Worm (Caenorhabditis elegans): ENCODE measurements around the gene Y37D8A.4.

Gene Y37D8A.4

ce11 chrIII:12875653-12876052, 36.9 kb upstream of the Y37D8A.4 start:
- no peak for TF ChIP-seq npax-4 (tag; optimal IDR thresholded peaks at IDR 0.05)
- TF ChIP-seq T23F11.4 (GFP tag; optimal IDR thresholded peaks at IDR 0.05), result no peak
- TF ChIP-seq ceh-24 (tag; optimal IDR thresholded peaks at IDR 0.05), result no peak
- no peak for TF ChIP-seq ttx-3 (tag; optimal IDR thresholded peaks at IDR 0.05)
- no peak for TF ChIP-seq elt-4 (tag; optimal IDR thresholded peaks at IDR 0.05)
- no peak for TF ChIP-seq C08G9.2 (tag; optimal IDR thresholded peaks at IDR 0.05)
- no peak for TF ChIP-seq eyg-1 (tag; optimal IDR thresholded peaks at IDR 0.05)
- TF ChIP-seq K09A11.1 (tag; optimal IDR thresholded peaks at IDR 0.05; ENCODE audit: insufficient read depth), result no peak
- TF ChIP-seq dve-1 (tag; optimal IDR thresholded peaks at IDR 0.05), result no peak
- TF ChIP-seq hlh-30 (tag; optimal IDR thresholded peaks at IDR 0.05; ENCODE audit: insufficient read depth), result no peak
- TF ChIP-seq fkh-10 (GFP tag; optimal IDR thresholded peaks at IDR 0.05), result no peak
- no peak for TF ChIP-seq nfya-1 (tag; optimal IDR thresholded peaks at IDR 0.05)
- TF ChIP-seq ceh-19 (GFP tag; optimal IDR thresholded peaks at IDR 0.05), result no peak

ce11 chrIII:12874606-12875066, 35.9 kb upstream of the Y37D8A.4 start, which contains the start of the genes mrg-1 and spcs-2:
TSS of gene mrg-1 (minus strand) at chrIII:12874656.
TSS of gene spcs-2 (plus strand) at chrIII:12875031.
- TF ChIP-seq Y22D7AL.16 (tag; optimal IDR thresholded peaks at IDR 0.05), result peak; percentile 25
- no peak for TF ChIP-seq nhr-11 (tag; optimal IDR thresholded peaks at IDR 0.05)
- peak; percentile 34 for TF ChIP-seq tbx-7 (tag; optimal IDR thresholded peaks at IDR 0.05)
- TF ChIP-seq K09A11.1 (tag; optimal IDR thresholded peaks at IDR 0.05; ENCODE audit: insufficient read depth), result peak; percentile 91
- TF ChIP-seq T23F11.4 (GFP tag; optimal IDR thresholded peaks at IDR 0.05), result peak; percentile 8
- TF ChIP-seq ets-4 (tag; optimal IDR thresholded peaks at IDR 0.05), result peak; percentile 44
- TF ChIP-seq ceh-6 (GFP tag; optimal IDR thresholded peaks at IDR 0.05), result no peak
- TF ChIP-seq unc-3 (GFP tag; conservative IDR thresholded peaks at IDR 0.05), result peak; percentile 47; the same call in 1 of the 2 replicates
- peak; percentile 68 for TF ChIP-seq unc-3 (tag; optimal IDR thresholded peaks at IDR 0.05)
- TF ChIP-seq pax-1 (tag; optimal IDR thresholded peaks at IDR 0.05), result peak; percentile 10
- TF ChIP-seq ceh-31 (tag; optimal IDR thresholded peaks at IDR 0.05), result peak; percentile 92
- TF ChIP-seq gmeb-2 (tag; optimal IDR thresholded peaks at IDR 0.05), result peak; percentile 62
- TF ChIP-seq ceh-30 (tag; optimal IDR thresholded peaks at IDR 0.05), result peak; percentile 50
- peak; percentile 88 for TF ChIP-seq nfya-1 (tag; optimal IDR thresholded peaks at IDR 0.05)
- peak; percentile 66 for TF ChIP-seq ceh-18 (tag; optimal IDR thresholded peaks at IDR 0.05)
- TF ChIP-seq zip-5 (tag; optimal IDR thresholded peaks at IDR 0.05), result peak; percentile 60
- peak; percentile 80 for TF ChIP-seq ref-2 (tag; optimal IDR thresholded peaks at IDR 0.05)
- peak; percentile 21 for TF ChIP-seq hlh-8 (tag; optimal IDR thresholded peaks at IDR 0.05)
- TF ChIP-seq K02D7.2 (tag; optimal IDR thresholded peaks at IDR 0.05), result peak; percentile 84
- no peak for TF ChIP-seq dmd-4 (tag; optimal IDR thresholded peaks at IDR 0.05; ENCODE audit: borderline replicate concordance)
- TF ChIP-seq nhr-232 (tag; optimal IDR thresholded peaks at IDR 0.05), result no peak
- no peak for TF ChIP-seq hlh-6 (tag; optimal IDR thresholded peaks at IDR 0.05)
- TF ChIP-seq sdc-2 (tag; optimal IDR thresholded peaks at IDR 0.05), result no peak
- peak; percentile 69 for TF ChIP-seq sox-4 (tag; optimal IDR thresholded peaks at IDR 0.05)
- no peak for TF ChIP-seq pag-3 (tag; optimal IDR thresholded peaks at IDR 0.05; ENCODE audit: borderline replicate concordance)
- no peak for TF ChIP-seq pqm-1 (tag; optimal IDR thresholded peaks at IDR 0.05)
- peak; percentile 86 for TF ChIP-seq unc-86 (tag; optimal IDR thresholded peaks at IDR 0.05)
- TF ChIP-seq mec-3 (tag; optimal IDR thresholded peaks at IDR 0.05; ENCODE audit: borderline replicate concordance), result no peak
- peak; percentile 69 for TF ChIP-seq pat-9 (tag; optimal IDR thresholded peaks at IDR 0.05)
- peak; percentile 10 for TF ChIP-seq lim-6 (tag; optimal IDR thresholded peaks at IDR 0.05)
- peak; percentile 48 for TF ChIP-seq odd-2 (tag; optimal IDR thresholded peaks at IDR 0.05)
- no peak for TF ChIP-seq hlh-30 (tag; optimal IDR thresholded peaks at IDR 0.05; ENCODE audit: insufficient read depth)
- peak; percentile 43 for TF ChIP-seq C08G9.2 (tag; optimal IDR thresholded peaks at IDR 0.05)
- TF ChIP-seq hlh-13 (GFP tag; optimal IDR thresholded peaks at IDR 0.05), result no peak
- TF ChIP-seq ama-1 (optimal IDR thresholded peaks at IDR 0.05), result no peak
- TF ChIP-seq ceh-22 (tag; optimal IDR thresholded peaks at IDR 0.05), result no peak
- TF ChIP-seq elt-2 (tag; optimal IDR thresholded peaks at IDR 0.05), result peak; percentile 80
- TF ChIP-seq hlh-15 (tag; optimal IDR thresholded peaks at IDR 0.05), result no peak
- peak; percentile 66 for TF ChIP-seq ttx-3 (tag; optimal IDR thresholded peaks at IDR 0.05)
- TF ChIP-seq lin-11 (tag; optimal IDR thresholded peaks at IDR 0.05), result peak; percentile 38
- peak; percentile 87 for TF ChIP-seq tbx-2 (tag; optimal IDR thresholded peaks at IDR 0.05)
- peak; percentile 57; the same call in 1 of the 2 replicates for TF ChIP-seq ceh-45 (GFP tag; IDR thresholded peaks at IDR 0.05)
- no peak for TF ChIP-seq pros-1 (tag; optimal IDR thresholded peaks at IDR 0.05)
- peak; percentile 56 for TF ChIP-seq madf-2 (tag; optimal IDR thresholded peaks at IDR 0.05)

Data from whole organism, late embryonic.